Worm (Caenorhabditis elegans): Measurements from ENCODE around the gene srz-78.

ce11 chrIV:3539253-3539652 is 47.7 kb downstream of the srz-78 start:
- TF ChIP-seq aly-1 (tag; optimal IDR thresholded peaks at IDR 0.05) (no peak), ama-1 (optimal IDR thresholded peaks at IDR 0.05) (no peak), pes-1 (GFP tag; IDR thresholded peaks at IDR 0.05) (no peak), ceh-36 (tag; optimal IDR thresholded peaks at IDR 0.05) (no peak), hmg-4 (GFP tag; optimal IDR thresholded peaks at IDR 0.05) (no peak), flt-1 (GFP tag; IDR thresholded peaks at IDR 0.05) (no peak), ets-7 (tag; optimal IDR thresholded peaks at IDR 0.05) (no peak), sea-1 (GFP tag; conservative IDR thresholded peaks at IDR 0.05) (no peak), hmbx-1 (tag; optimal IDR thresholded peaks at IDR 0.05) (no peak), ceh-13 (GFP tag; optimal IDR thresholded peaks at IDR 0.05) (no peak), tbx-37 (GFP tag; conservative IDR thresholded peaks at IDR 0.05) (no peak)

Data from whole organism, early embryonic.